Fruit fly (Drosophila melanogaster): ENCODE data around the gene CG31668.

The CG31668 gene

DNA sequence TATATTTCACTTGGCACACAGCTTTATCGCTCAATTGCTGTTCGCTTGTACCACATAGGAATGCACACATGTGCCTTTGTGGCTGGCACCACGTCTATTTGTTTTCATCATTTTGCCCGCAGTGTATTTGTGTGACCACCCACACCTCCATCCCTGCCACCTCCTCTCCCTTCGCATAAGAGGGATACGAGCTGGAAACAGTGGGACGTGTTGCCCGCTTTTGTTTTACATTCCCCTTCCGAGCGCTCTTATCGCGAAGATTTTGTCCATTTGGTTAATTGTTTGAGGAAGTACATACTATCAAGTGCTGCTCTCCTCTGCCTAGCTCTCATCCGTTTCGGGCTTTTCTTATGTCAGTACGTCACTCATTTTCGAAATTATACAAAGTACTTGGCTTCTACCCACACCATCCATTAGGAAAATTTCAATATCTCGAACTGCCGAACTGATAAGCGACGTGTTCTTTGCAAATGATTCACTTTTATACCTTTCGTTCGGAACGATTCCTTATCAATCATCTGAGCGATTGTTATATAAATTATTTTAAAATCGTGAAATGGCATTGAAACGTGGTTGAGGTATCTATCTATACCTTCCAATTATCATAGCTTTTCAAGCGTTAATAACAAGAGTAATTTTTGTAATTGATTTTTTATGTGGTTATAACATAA is 22.3 kb upstream of the CG31668 start:
- no peak for TF ChIP-seq pan (optimal IDR thresholded peaks at IDR 0.05)
- TF ChIP-seq Dll (optimal IDR thresholded peaks at IDR 0.05): no peak
- TF ChIP-seq usp (GFP tag; optimal IDR thresholded peaks at IDR 0.05): no peak
- TF ChIP-seq EcR (GFP tag; optimal IDR thresholded peaks at IDR 0.05): no peak
- no peak for TF ChIP-seq CG8478 (optimal IDR thresholded peaks at IDR 0.05)
- TF ChIP-seq psq (optimal IDR thresholded peaks at IDR 0.05): no peak

DNA sequence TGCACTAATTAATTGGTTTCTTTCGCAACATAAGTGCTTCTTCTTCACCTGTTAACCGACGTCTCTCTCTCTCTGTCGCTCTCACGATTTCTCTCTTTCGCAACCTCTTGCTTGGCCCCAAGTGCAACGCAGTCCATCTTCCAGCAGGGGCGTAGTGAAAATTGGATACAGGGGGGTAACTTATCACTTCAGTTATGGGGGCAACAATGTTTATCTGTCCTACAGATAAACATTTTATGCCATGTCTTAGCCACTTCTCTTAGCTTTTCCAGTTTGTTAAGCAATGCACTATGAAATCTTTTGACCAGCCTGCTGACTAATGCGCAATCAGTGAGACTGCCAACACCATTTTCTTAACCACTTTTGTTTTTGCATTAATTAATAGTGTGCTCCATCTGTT is 21.4 kb upstream of the CG31668 start:
- TF ChIP-seq Dll (optimal IDR thresholded peaks at IDR 0.05) (no peak), pan (optimal IDR thresholded peaks at IDR 0.05) (no peak), psq (optimal IDR thresholded peaks at IDR 0.05) (no peak), CG8478 (optimal IDR thresholded peaks at IDR 0.05) (no peak), usp (GFP tag; optimal IDR thresholded peaks at IDR 0.05) (no peak), EcR (GFP tag; optimal IDR thresholded peaks at IDR 0.05) (no peak)

DNA sequence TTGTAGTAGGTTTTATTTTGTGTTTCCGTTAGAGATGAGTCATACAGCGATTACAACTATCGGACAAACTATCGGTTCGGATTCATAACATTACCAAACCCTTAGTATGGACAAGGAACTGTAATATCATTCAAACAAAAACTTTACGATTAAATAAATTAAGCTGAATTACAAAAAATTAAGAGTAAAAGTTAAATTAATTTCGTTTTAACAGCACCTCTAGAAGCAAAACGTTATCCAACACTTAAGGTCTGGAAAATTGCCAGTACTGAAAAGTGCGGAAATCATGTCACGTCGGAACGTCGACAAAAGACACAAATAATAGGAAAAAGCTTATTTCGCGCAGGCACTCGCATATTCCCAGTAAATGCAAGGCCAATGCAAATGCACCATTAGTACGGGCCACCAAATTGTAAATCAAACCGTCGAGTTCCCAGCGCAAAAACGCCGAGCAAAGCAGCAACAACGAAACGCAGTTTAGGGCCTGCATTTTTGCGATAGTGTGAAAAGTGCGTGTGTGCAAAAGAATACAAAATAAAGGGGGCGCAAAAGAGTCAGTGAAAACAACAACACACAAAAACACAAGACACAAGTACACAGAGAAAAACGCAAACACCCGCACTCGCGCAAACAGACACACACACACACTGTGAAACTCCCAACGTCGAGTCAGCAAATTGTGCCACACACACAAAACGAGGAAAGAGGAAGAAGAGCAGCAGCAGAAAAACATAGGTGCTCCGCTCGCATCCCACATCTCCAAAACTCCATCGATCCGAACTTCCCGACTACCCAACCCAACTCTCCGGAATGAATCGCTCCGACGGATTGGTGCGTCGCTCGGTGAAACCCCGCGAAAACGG is 20.5 kb upstream of the CG31668 start, which contains the start of the genes CG15387 and sau:
TSS of gene CG15387 (minus strand) at position 36 of the 863 bp plus-strand sequence.
TSS of gene sau (plus strand) at position 84 of the 863 bp plus-strand sequence.
- TF ChIP-seq psq (optimal IDR thresholded peaks at IDR 0.05) (no peak), Dll (optimal IDR thresholded peaks at IDR 0.05) (no peak), CG8478 (optimal IDR thresholded peaks at IDR 0.05) (no peak), usp (GFP tag; optimal IDR thresholded peaks at IDR 0.05) (no peak), pan (optimal IDR thresholded peaks at IDR 0.05) (no peak), EcR (GFP tag; optimal IDR thresholded peaks at IDR 0.05) (no peak)

DNA sequence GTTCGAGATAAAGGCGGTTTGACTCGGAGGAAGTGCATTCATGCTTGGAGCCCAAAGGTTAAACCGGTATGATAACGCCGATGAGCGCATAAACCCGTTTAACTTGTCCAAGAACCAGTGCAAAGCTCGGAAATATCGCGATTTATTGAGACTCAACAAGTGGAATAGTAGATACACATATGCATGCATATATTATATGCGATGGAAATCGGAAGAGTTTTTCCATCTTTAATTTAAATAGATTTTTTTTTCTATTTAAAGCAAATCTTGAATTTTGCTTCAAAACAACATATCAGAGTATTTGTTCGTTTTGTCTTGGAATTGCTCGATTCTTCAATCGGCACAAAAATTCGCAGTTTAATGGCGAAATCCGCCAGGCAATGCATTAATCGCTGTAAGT is 16.4 kb upstream of the CG31668 start:
- TF ChIP-seq Dll (optimal IDR thresholded peaks at IDR 0.05) (no peak), psq (optimal IDR thresholded peaks at IDR 0.05) (no peak), CG8478 (optimal IDR thresholded peaks at IDR 0.05) (no peak), EcR (GFP tag; optimal IDR thresholded peaks at IDR 0.05) (no peak), pan (optimal IDR thresholded peaks at IDR 0.05) (no peak), usp (GFP tag; optimal IDR thresholded peaks at IDR 0.05) (no peak)

DNA sequence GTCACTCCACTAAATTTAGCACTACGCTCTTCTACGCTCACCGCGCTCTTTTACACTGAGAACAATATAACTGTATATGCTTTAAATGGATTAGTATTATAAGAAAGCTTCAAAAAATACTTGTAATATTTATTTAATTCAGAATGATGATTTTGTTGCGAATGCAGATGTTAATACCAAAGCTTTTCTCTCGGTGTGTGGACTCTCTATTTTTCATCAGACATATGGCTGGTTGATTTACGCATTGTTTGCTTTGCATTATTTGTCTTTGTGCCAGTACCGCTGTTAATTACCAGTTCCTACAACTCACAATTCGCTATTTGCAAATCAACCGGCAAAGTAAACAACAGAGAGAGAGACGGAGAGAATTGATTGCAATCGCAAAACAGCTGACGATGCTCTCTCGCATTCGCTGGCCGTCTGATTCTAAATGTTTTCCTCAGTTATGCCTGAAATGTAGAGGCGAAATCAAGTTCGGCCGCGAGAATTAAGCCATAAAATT is 15.7 kb upstream of the CG31668 start:
- TF ChIP-seq CG8478 (optimal IDR thresholded peaks at IDR 0.05) (no peak), usp (GFP tag; optimal IDR thresholded peaks at IDR 0.05) (no peak), Dll (optimal IDR thresholded peaks at IDR 0.05) (no peak), psq (optimal IDR thresholded peaks at IDR 0.05) (no peak), EcR (GFP tag; optimal IDR thresholded peaks at IDR 0.05) (no peak), pan (optimal IDR thresholded peaks at IDR 0.05) (no peak)

DNA sequence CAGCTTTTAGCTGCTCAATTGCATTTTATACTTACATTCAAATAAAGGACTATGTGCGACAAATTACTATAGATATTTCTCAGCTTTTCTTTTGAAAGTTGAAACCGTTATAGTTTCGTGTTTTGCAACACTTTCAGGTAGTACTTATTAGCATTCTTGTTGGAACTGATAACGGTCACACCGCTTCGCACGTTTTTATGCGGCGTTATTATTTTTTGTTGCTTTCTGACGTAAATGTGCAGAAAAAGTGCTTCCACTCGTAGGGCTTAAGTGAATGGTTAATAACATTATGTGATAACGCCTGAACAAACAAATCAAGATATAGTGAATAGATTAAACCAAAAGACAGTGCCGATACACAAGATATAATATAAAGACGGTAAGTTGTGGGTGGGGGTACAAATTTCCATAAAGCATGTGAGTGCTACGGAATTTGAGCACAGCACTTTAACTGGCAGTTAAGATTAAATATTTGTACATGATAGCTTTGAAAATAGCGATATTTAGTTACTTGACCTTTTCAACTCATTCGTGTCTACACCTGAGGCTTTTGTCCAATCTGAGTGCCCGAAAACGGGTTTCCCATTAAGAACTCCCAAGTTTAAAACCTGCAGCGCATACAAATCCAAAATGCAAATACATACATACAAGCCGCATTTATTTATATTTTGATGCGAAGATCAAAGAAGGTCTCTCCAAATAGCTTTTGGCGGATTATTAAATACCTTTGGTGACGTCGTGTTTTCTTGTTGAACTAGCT is 14.8 kb upstream of the CG31668 start, which contains the start of gene papi:
TSS of gene papi (plus strand) at position 176 of the 760 bp plus-strand sequence.
- TF ChIP-seq psq (optimal IDR thresholded peaks at IDR 0.05): no peak
- no peak for TF ChIP-seq EcR (GFP tag; optimal IDR thresholded peaks at IDR 0.05)
- TF ChIP-seq usp (GFP tag; optimal IDR thresholded peaks at IDR 0.05): no peak
- no peak for TF ChIP-seq CG8478 (optimal IDR thresholded peaks at IDR 0.05)
- TF ChIP-seq Dll (optimal IDR thresholded peaks at IDR 0.05): no peak
- TF ChIP-seq pan (optimal IDR thresholded peaks at IDR 0.05): no peak

DNA sequence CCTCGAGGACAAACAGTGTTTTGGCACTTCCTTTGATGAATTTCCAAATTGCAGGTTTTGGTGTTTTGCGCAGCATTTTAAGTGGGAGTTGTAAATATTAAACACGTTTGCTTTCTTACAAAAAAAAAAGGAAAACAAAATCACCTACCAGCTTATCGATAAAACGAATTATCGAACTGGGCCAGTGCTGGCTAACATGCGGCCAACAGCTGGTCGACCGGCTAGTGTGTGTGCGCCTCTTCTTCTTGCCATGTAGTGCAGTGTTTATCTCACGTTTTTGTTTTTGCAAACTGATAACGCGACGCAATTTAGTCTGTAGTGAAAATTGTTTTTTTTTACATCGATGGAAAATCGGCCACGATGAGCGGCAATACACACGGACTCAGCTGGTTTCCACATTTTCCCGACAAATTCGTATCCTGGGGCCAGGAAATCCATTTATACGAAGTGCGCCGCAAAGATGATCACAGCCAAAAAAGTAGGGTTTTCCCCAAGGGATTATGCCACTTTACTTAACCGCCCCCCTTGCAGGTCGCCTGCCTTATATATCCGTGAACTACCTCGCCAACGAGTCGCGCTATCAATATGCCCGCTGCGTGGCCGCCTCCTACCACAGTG is 11.2 kb upstream of the CG31668 start, which contains the start of the genes CG15386, CG42371 and mio:
TSS of gene CG15386 (minus strand) at position 180 of the 618 bp plus-strand sequence.
TSS of gene CG42371 (minus strand) at position 180 of the 618 bp plus-strand sequence.
TSS of gene mio (plus strand) at position 224 of the 618 bp plus-strand sequence.
- no peak for TF ChIP-seq CG8478 (optimal IDR thresholded peaks at IDR 0.05)

DNA sequence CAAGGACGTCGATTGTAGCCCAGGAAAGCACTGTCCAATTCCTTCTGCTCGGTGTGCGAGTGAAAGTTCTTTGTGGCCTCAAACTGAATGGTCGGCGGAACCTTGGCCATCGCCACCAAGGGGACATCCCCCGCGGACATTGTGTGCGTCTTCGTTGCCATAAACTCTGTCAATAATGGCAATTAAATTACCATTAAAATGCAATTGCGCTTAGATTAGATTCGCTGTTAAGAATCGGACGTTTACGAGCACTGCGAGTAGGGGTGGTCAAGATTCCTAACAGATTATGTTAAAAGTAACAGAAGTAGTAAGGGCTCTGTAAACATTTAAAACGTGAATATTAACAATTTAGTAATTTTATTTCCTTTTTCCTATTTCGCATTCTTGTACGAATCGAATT is 10.1 kb upstream of the CG31668 start, which contains the start of gene daed:
TSS of gene daed (minus strand) at position 247 of the 400 bp plus-strand sequence.
- no peak for TF ChIP-seq pan (optimal IDR thresholded peaks at IDR 0.05)
- no peak for TF ChIP-seq EcR (GFP tag; optimal IDR thresholded peaks at IDR 0.05)
- no peak for TF ChIP-seq Dll (optimal IDR thresholded peaks at IDR 0.05)
- TF ChIP-seq psq (optimal IDR thresholded peaks at IDR 0.05): no peak
- TF ChIP-seq CG8478 (optimal IDR thresholded peaks at IDR 0.05): no peak
- TF ChIP-seq usp (GFP tag; optimal IDR thresholded peaks at IDR 0.05): no peak

DNA sequence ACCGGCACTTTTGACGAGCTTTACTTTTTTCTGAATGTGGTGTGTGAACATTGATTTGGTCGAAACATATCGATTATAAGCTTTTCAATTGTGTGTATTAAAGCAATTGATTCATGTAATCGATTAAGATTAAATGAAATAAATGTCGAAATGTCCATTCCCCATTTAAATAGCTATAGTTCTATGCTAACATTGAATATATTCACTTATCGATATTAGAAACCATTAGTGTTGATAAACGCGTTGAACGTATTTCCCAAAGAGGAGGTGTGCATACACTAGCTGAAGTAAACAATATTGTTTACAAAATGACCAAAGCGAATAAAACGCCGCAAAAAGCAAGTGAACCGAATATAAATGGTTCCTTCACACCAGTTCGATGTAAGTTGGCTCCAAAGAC is 8.0 kb upstream of the CG31668 start, which contains the start of the genes Uch and CG34174:
TSS of gene Uch (minus strand) at position 208 of the 400 bp plus-strand sequence.
TSS of gene CG34174 (plus strand) at position 263 of the 400 bp plus-strand sequence.
- no peak for TF ChIP-seq psq (optimal IDR thresholded peaks at IDR 0.05)
- no peak for TF ChIP-seq usp (GFP tag; optimal IDR thresholded peaks at IDR 0.05)
- no peak for TF ChIP-seq pan (optimal IDR thresholded peaks at IDR 0.05)
- no peak for TF ChIP-seq EcR (GFP tag; optimal IDR thresholded peaks at IDR 0.05)
- TF ChIP-seq Dll (optimal IDR thresholded peaks at IDR 0.05): no peak
- TF ChIP-seq CG8478 (optimal IDR thresholded peaks at IDR 0.05): no peak

DNA sequence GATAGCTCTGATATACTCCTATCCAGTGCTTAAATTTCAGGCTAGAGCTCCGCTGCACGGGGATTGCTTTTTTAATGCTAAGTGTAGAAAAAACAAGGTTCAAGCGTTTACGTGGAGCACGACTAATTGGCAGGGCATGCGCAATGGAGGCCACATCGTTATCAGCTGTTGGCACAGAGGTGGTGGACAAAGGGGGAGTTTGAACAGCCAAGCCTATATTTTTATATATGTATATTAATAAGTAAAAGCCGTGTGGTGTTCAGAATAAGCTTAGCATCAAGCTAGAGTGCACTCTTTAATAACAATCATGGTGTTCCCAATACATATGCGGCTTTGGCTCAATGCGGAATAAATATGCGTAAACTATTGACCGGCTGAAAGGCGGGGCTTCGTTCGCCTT is 6.5 kb upstream of the CG31668 start, which contains the start of gene CG15385:
TSS of gene CG15385 (minus strand) at position 94 of the 400 bp plus-strand sequence.
- TF ChIP-seq EcR (GFP tag; optimal IDR thresholded peaks at IDR 0.05) (no peak), CG8478 (optimal IDR thresholded peaks at IDR 0.05) (no peak), pan (optimal IDR thresholded peaks at IDR 0.05) (no peak), usp (GFP tag; optimal IDR thresholded peaks at IDR 0.05) (no peak), Dll (optimal IDR thresholded peaks at IDR 0.05) (no peak), psq (optimal IDR thresholded peaks at IDR 0.05) (no peak)

All from whole organism.